Fruit fly (Drosophila melanogaster) Kc167 (cell line): ENCODE measurements around the gene Non3.

Source experiments
- Myc ChIP-seq: fragments of >200 bp; optimal IDR thresholded peaks from 2 replicates; lab custom pipeline; 2017; ENCODE audit warnings: missing external identifiers
- Sin3A ChIP-seq: fragments of >200 bp; optimal IDR thresholded peaks from 2 replicates; lab custom pipeline; 2018; ENCODE audit warnings: missing external identifiers
- h ChIP-seq: fragments of >200 bp; optimal IDR thresholded peaks from 3 replicates; lab custom pipeline; 2018; ENCODE audit warnings: missing external identifiers
- insv ChIP-seq: fragments of >200 bp; optimal IDR thresholded peaks from 3 replicates; lab custom pipeline; 2018; ENCODE audit warnings: missing external identifiers
- psq ChIP-seq: fragments of >200 bp; optimal IDR thresholded peaks from 2 replicates; lab custom pipeline; 2017; ENCODE audit warnings: missing external identifiers
- ttk ChIP-seq: sonication (Bioruptor generic); optimal IDR thresholded peaks from 2 replicates; lab custom pipeline; 2017; ENCODE audit warnings: missing external identifiers

- no peak for TF ChIP-seq psq (lab: Kevin White, UChicago)
- TF ChIP-seq insv (lab: Kevin White, UChicago) = no peak
- TF ChIP-seq h (lab: Kevin White, UChicago) = no peak
- TF ChIP-seq ttk (lab: Kevin White, UChicago) = no peak
- no peak for TF ChIP-seq Myc (lab: Kevin White, UChicago)
- TF ChIP-seq Sin3A (lab: Kevin White, UChicago) = no peak
Measured at dm6 chr3R:18260016-18260415, 36.5 kb downstream of the Non3 start.
